Fruit fly (Drosophila melanogaster): ENCODE results near the gene rin.

rin gene

DNA sequence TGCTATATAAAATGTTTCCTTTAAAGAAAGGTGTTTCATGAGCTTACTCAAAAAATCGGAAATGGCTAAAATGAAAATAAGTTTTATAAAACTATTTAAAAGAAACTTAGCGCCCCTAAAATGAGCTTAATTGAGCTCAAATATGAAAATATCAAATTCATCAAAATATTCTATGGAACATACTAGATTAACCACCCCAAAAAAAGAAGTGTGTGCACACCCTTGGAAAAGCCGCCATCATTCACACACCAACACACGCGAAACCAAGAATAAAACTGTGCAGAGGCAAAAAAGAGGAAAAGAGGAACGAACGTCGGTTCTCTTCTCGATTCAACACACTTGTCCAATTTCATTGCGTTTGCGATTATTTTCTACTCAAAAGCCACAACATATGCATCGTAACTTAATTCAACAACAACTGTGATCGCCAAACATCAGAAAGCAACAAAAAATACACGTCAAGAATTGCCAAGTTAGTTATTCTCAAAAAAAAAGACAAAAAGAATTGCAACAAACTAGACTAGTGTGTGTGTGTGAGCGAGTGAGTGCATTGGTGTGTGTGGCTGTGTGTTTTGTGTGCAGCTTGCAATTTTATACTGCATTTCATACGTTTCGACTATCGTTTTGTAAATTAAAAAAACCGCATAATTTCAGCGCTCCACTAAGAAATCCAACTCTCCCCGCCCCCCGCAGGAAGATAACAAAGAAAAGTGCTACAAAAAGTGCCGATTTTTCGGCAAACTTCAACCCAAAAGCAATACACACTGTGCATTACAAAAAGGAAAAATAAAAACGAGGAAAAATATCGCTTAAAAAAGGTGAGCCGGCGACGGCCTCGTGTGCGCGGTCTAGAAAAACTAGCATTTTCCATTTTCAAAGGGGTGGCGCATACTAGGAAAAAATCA is at the start of gene rin:
rin (plus strand) TSS at position 276 of the 905 bp plus-strand sequence.
- TF ChIP-seq CTCF (optimal IDR thresholded peaks at IDR 0.05) (no peak), CG8478 (optimal IDR thresholded peaks at IDR 0.05) (no peak)

DNA sequence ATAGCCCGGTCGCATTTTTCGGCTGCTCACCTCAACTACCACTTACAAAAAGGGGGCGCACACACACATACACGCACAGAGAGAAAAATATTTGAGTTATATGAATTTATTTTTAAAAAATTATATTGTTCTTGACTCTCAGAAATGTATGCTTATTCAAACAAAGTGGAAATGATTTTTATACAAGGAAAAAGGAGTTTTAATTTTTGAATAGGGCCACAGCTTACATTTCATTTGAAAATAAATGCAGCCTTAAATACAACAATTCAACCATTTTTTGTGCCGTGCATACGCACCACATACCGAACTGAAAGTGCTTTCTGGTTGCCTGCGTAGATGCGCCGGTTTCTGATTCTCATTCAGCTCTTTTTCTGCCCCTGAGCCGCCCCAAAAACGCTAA is 46.3 kb upstream of the rin start:
- TF ChIP-seq CG8478 (optimal IDR thresholded peaks at IDR 0.05), result no peak
- no peak for TF ChIP-seq CTCF (optimal IDR thresholded peaks at IDR 0.05)

DNA sequence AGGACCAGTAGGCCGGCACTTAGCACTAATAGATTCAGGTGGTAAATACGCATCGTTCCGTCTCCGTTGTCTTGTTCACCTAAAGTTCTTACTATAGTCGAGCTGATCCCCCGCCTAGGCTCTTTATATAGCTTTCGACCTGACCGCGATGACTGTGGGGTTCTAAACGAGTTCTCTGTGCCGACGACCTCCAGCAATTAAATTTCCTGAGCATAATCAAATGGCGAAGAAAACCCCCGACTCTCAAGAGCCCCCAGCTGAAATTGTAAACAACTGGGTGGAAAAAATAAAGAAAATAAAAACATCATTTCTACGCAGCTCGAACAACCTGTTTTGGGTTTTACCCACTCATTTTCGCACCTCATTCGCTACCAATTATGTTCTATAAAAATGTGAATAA is 37.7 kb upstream of the rin start, which contains the start of gene CG9759:
CG9759 (minus strand) TSS at position 101 of the 400 bp plus-strand sequence.
- TF ChIP-seq CG8478 (optimal IDR thresholded peaks at IDR 0.05) (no peak), CTCF (optimal IDR thresholded peaks at IDR 0.05) (no peak)

DNA sequence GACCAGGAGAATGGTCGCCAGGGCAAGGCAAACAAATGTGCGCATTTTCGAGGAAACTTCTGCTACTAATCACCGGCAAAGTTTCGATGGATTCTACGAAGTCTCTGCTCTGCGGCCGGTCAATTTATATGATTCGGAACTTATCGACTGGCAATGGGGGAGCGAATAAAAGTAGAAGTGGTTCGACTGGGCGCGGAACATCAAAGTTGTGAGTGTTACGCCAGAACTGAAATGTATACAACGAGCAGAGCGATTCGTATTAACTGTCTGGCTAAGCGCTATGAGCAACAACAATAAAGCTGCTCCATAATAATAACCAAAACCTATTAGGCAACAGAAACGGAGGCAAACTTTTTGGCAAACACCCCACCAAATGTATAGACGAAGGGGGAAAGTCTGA is 34.5 kb upstream of the rin start, which contains the start of gene CG9757:
CG9757 (minus strand) TSS at position 101 of the 400 bp plus-strand sequence.
- TF ChIP-seq CTCF (optimal IDR thresholded peaks at IDR 0.05), result no peak
- no peak for TF ChIP-seq CG8478 (optimal IDR thresholded peaks at IDR 0.05)

DNA sequence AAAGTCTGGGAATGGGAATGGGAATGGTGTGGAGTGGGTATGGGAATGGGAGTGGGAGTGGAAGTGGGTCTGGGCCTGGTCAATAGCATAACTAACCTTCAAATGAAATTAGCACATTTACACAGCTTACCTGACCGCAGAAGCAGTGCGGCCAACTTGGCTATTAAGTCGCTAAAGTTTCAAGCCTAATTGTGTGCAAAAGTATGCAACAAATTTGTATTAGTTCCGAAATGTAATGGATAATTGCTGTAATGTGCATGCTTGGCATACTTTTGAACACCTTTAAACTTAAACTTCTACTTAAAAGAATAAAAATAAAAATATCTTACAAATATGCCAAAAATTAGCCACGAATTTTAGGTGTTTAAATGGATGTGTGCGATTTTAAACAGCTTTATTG is 31.8 kb upstream of the rin start:
- TF ChIP-seq CG8478 (optimal IDR thresholded peaks at IDR 0.05), result no peak
- TF ChIP-seq CTCF (optimal IDR thresholded peaks at IDR 0.05), result no peak

DNA sequence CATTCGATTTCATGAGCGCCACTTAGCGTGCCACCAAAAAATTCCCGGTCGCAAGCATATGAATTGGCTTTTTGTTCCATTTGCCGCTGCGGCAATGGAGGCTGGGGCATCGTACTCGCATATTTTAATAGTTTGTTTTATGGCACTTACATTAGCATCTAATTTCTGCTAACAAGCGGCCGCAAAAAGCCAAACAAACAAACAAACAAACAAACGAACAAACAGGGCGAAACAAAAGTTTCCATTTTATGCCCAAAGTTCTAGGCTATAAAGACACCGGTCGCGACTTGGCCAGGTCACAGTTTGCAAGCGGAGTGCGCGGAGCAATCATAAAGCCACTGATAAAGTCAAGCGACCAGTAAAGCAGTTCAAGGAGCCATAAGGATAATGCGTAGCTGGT is 31.2 kb upstream of the rin start, which contains the start of gene CG9269:
CG9269 (plus strand) TSS at position 301 of the 400 bp plus-strand sequence.
- TF ChIP-seq CG8478 (optimal IDR thresholded peaks at IDR 0.05) (no peak), CTCF (optimal IDR thresholded peaks at IDR 0.05) (no peak)

DNA sequence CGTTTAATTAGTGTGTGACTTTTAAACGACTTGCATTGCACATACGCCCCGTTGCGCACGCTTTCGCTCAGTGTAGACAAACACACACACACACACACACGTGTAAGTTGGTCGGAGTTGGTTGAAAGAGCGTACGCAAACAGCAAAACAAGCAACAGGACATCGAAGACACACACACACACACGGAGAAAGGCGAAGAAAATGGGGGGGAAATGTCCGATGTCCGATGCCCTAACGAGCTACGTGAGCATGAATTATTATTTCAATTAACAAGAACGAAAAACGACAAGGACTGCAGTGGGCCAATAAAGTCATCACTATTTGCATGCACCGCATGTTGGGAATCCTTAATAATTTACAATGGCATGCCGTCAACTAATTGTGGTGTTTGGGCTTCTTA is 29.6 kb upstream of the rin start:
- TF ChIP-seq CTCF (optimal IDR thresholded peaks at IDR 0.05) (no peak), CG8478 (optimal IDR thresholded peaks at IDR 0.05) (no peak)

DNA sequence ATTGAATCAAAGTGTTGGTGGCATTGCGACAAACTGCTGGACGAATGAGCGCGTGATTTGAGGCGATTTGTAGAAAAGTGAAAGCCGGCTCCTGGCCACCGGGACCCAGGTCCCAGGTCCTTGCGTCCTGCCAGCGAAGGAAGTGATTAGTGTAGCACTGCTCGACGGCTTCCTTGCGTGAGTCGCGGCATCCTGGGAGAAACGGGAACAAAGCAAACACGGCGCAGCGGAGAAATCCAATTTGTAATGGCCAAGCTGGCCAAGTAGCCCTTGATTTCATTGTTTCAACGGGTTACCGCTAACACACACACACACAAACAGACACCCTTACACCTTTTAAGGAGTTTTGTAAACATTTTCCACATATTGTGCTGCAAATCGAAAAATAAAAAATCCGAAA is 15.2 kb upstream of the rin start, which contains the start of gene CG10841:
CG10841 (plus strand) TSS at position 301 of the 400 bp plus-strand sequence.
- no peak for TF ChIP-seq CG8478 (optimal IDR thresholded peaks at IDR 0.05)
- TF ChIP-seq CTCF (optimal IDR thresholded peaks at IDR 0.05), result no peak

DNA sequence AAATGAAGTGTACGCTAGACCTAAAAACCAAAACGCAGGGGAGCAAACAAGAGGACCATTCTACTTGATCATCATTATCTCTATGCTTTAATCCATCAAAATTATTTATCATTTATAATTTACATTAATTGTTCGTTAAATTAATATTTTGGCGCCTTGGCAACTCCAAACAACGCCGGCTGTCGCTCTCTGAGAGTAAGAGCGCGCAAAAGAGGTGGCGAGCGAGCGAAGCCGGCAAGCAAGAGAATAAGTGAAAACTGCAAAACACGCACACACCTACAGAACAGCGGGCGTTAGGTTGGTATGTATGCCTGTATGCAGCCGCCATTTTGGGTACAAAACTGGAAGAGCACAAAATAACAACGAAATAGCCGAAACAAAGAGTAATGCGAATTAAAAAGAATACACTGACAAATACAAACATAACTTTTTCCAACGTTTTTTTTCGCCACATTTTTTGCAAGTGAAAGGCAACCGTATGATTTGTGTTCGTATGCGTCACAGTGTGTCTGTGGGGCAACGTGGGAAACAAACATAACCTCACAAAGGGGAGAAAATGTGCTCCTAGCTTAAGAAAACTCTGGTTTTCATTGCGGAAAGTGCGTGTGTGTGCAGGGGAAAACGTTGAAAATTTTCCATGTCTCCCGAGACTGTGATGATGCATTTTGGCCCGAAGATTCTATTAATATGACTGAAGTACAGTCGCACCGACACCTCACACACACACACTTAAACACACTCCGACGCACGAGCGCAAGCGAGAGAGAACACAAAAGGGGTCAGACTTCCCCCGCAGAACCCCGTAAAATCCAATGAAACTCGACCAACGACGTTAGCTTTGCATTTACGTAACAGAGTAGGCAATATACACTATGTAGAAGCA is 1.8 kb upstream of the rin start:
- TF ChIP-seq CTCF (optimal IDR thresholded peaks at IDR 0.05) (no peak), CG8478 (optimal IDR thresholded peaks at IDR 0.05) (no peak)

DNA sequence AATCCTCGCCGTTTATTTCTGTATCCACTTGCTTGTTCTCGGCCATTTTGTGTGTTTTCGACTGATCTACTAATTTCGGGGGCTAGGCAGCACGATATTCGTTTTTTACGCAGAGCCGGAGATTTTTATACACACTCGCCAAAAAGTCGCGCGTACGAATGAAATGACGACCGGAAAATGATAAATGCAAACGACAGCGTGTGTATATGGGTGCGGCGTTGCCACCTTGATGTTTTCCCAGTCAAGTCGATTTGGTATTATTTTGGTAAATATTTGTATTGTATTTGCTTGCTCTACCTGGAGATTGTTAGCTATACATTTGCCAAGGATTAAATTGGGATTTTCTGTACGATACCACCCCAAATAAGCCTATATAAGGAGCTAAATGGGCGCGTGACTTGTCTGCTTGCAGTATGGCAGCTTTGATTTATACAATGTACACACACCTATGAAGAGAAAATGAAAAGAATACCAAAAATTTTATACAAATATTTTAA is 882 bp upstream of the rin start, which contains the start of gene sqd:
sqd (minus strand) TSS at position 431 of the 497 bp plus-strand sequence.
- TF ChIP-seq CTCF (optimal IDR thresholded peaks at IDR 0.05), result no peak
- no peak for TF ChIP-seq CG8478 (optimal IDR thresholded peaks at IDR 0.05)

DNA sequence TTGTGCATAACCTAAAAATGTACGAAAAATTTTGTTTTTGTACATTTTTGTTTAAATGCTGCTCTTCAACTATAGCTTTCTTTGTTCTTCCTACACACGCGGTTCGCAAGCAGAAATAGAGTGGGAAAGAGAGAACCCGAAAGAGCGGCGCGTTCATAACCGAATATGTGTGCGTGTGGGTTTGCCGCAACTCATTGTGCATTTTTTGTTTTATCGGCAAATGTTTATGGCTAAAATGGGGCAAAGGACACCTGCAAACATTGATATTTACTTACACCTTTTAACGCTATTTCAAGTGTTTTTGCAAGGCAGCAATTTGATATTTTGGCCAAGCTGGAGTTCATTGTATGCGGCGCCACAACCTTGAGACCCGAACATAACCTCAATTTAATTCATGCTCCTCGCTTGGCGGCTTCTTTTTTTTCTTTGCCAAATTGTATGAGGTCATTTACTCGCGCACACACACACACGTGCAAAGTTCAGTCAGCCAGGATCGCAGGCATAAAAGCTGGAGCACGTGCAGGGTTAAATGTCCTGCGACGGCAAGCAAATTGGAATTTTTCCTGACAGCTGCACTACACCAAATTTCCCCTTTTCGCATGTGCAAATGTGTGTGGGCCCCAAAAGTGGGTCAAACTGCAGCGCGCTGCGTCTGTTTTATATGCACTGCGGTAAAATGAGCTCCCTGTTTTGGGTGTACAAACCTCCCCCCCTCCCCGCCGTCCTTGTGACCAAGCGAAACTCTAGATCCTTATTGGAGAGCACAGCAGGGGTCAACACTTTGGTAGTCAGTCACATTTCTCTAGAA is 1.1 kb downstream of the rin start:
- TF ChIP-seq CTCF (optimal IDR thresholded peaks at IDR 0.05), result no peak
- TF ChIP-seq CG8478 (optimal IDR thresholded peaks at IDR 0.05), result no peak

DNA sequence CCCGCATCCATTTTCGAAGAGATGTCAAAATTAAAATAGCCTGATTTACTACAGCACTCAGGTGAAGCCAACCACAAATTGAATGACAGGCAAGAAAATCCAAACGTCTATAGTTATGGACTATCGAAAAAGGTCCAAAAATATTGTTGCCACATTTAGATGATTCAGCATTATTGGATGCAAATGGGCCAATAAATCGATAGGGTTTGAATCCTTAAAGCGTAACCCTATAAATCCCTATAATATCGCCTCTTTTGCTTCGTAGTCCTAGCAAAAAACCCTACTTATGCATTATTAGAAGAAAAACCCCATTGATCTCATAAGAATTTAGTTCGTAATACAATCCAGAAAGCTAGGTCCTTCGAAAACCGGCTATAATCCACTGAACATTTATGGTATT is 9.5 kb downstream of the rin start, which contains the start of gene Rbp4:
Rbp4 (minus strand) TSS at position 101 of the 400 bp plus-strand sequence.
- no peak for TF ChIP-seq CTCF (optimal IDR thresholded peaks at IDR 0.05)
- TF ChIP-seq CG8478 (optimal IDR thresholded peaks at IDR 0.05), result no peak

DNA sequence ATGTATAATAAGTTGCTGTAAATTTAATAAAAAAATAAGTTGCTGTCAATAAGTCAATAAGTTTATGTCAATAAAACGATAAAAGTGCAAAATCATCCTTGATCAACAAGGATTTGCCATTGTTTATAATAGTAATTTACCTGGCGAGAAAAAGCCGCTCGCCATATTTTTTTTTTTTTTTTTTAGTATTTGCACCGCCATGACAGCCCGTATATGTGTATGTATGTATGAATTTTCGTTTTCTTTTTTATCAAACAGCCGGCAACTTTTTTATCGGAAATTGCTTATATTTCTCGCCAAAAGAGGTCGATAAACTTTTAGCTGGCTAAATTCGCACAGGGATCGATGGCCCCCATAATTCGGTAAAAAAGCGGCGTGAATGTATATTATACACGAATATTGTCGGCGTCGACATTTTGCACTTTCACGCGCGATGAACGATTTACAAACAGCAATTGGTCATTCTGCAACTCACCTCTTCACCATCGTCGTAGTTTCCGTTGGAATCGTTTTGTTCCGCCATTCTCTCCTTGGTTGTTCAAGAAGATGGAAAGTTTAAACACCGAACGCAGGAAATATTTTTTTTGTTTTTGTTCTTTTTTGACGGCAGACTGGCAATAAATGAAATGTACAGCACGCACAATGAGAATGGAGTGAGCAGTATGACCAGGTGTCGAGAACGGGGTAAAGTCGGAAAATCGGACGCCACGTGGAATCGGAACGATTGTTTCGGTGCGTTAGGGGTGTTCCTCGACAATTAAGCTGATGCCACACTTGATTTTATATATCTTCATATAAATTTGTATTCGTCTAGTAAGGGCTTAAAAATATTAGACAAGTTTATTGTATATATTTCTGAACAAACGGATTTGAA is 13.3 kb downstream of the rin start, which contains the start of gene Hrb87F:
Hrb87F (minus strand) TSS at position 667 of the 874 bp plus-strand sequence.
- TF ChIP-seq CTCF (optimal IDR thresholded peaks at IDR 0.05) (no peak), CG8478 (optimal IDR thresholded peaks at IDR 0.05) (no peak)
